Fruit fly (Drosophila melanogaster): ENCODE measurements around the gene NELF-B.

The NELF-B gene

dm6 chrX:7728251-7729164 lies at the start of gene NELF-B, which contains the start of gene CG12155:
NELF-B (minus strand) TSS chrX:7728361.
CG12155 (plus strand) TSS chrX:7728755.
- TF ChIP-seq Sox15 (GFP tag; optimal IDR thresholded peaks at IDR 0.05) (peak; percentile 15), ss (GFP tag; optimal IDR thresholded peaks at IDR 0.05) (no peak), OdsH (GFP tag; optimal IDR thresholded peaks at IDR 0.05) (no peak), CG7368 (GFP tag; optimal IDR thresholded peaks at IDR 0.05) (no peak), Eip75B (GFP tag; optimal IDR thresholded peaks at IDR 0.05) (no peak), CG8632 (GFP tag; optimal IDR thresholded peaks at IDR 0.05) (peak; percentile 39), CG6163 (GFP tag; IDR thresholded peaks at IDR 0.05) (0 out of 3 replicates have a peak, but pooled peaks have one; percentile 26), fd59A (GFP tag; optimal IDR thresholded peaks at IDR 0.05) (no peak), CG1621 (tag; optimal IDR thresholded peaks at IDR 0.05) (no peak), Sox102F (GFP tag; optimal IDR thresholded peaks at IDR 0.05) (no peak), cyc (GFP tag; optimal IDR thresholded peaks at IDR 0.05) (peak; percentile 54), Smox (GFP tag; optimal IDR thresholded peaks at IDR 0.05) (no peak), CG10669 (GFP tag; optimal IDR thresholded peaks at IDR 0.05) (no peak), svp (GFP tag) (peak; percentile 77), esn (GFP tag; optimal IDR thresholded peaks at IDR 0.05) (peak; percentile 63), vri (GFP tag; optimal IDR thresholded peaks at IDR 0.05) (no peak), dac (GFP tag; optimal IDR thresholded peaks at IDR 0.05) (peak; percentile 10), Hr4 (GFP tag; optimal IDR thresholded peaks at IDR 0.05) (no peak), achi (GFP tag; optimal IDR thresholded peaks at IDR 0.05) (no peak), CG11294 (GFP tag; IDR thresholded peaks at IDR 0.05) (no peak), Gug (GFP tag; IDR thresholded peaks at IDR 0.05) (no peak), CG6792 (GFP tag; optimal IDR thresholded peaks at IDR 0.05) (no peak), pdm3 (GFP tag; optimal IDR thresholded peaks at IDR 0.05) (no peak), CG11762 (GFP tag; optimal IDR thresholded peaks at IDR 0.05; ENCODE audit: insufficient read depth) (no peak), CG3919 (GFP tag; optimal IDR thresholded peaks at IDR 0.05) (no peak), Ets96B (tag; optimal IDR thresholded peaks at IDR 0.05) (no peak), Met (GFP tag; optimal IDR thresholded peaks at IDR 0.05) (no peak), CG4318 (GFP tag; optimal IDR thresholded peaks at IDR 0.05) (no peak), Hr38 (GFP tag; optimal IDR thresholded peaks at IDR 0.05) (no peak), CG3032 (tag; optimal IDR thresholded peaks at IDR 0.05) (peak; percentile 55), Eip93F (GFP tag; optimal IDR thresholded peaks at IDR 0.05) (no peak), fd85E (GFP tag; optimal IDR thresholded peaks at IDR 0.05) (no peak), Ets21C (GFP tag; optimal IDR thresholded peaks at IDR 0.05) (no peak), Hr39 (GFP tag; optimal IDR thresholded peaks at IDR 0.05) (peak; percentile 37), CG6854 (GFP tag; optimal IDR thresholded peaks at IDR 0.05) (no peak), CG34406 (GFP tag; optimal IDR thresholded peaks at IDR 0.05) (peak; percentile 41), CG32006 (GFP tag; optimal IDR thresholded peaks at IDR 0.05) (peak; percentile 69), Lpt (GFP tag; optimal IDR thresholded peaks at IDR 0.05) (no peak), CG11902 (GFP tag; optimal IDR thresholded peaks at IDR 0.05) (peak; percentile 35), eg (GFP tag; IDR thresholded peaks at IDR 0.05) (peak; percentile 36; the same call in 1 of the 3 replicates), CG8319 (GFP tag; optimal IDR thresholded peaks at IDR 0.05) (peak; percentile 0), Sox14 (GFP tag; optimal IDR thresholded peaks at IDR 0.05) (peak; percentile 52), acj6 (GFP tag; optimal IDR thresholded peaks at IDR 0.05) (no peak), Eip78C (GFP tag) (peak; percentile 77), lz (GFP tag; optimal IDR thresholded peaks at IDR 0.05) (peak; percentile 60), fkh (GFP tag; optimal IDR thresholded peaks at IDR 0.05) (peak; percentile 47), net (GFP tag; optimal IDR thresholded peaks at IDR 0.05) (no peak), Blimp-1 (GFP tag; optimal IDR thresholded peaks at IDR 0.05) (no peak), CG16779 (tag; optimal IDR thresholded peaks at IDR 0.05) (no peak), CG15336 (GFP tag; IDR thresholded peaks at IDR 0.05) (no peak), CG6808 (GFP tag; optimal IDR thresholded peaks at IDR 0.05) (no peak)

Data from whole organism, prepupa.